Worm (Caenorhabditis elegans) whole organism, midembryonic: ENCODE measurements around the gene R09H10.1.

Experiments
- cog-1 ChIP-seq: sonication (generic microtip); optimal IDR thresholded peaks from 2 replicates; lab custom pipeline; 2016; ENCODE audit warnings: missing genetic modification characterization, missing compliant biosample characterization
- flt-1 ChIP-seq: fragments of 200-800 bp; sonication (Bioruptor generic); IDR thresholded peaks from 2 replicates; pipeline ENCODE4 v1.3.6; 2022; ENCODE audit warnings: missing genetic modification characterization, missing compliant biosample characterization
- klf-2 ChIP-seq: fragments of 200-800 bp; sonication (Bioruptor generic); conservative IDR thresholded peaks from 2 replicates; pipeline ENCODE4 v1.3.6; 2022; ENCODE audit warnings: missing genetic modification reagents, missing genetic modification characterization, missing compliant biosample characterization
- ref-1 ChIP-seq: fragments of 200-800 bp; sonication (Bioruptor generic); conservative IDR thresholded peaks from 2 replicates; pipeline ENCODE4 v1.3.6; 2022; ENCODE audit warnings: missing genetic modification reagents, missing genetic modification characterization, missing compliant biosample characterization
- tab-1 ChIP-seq: fragments of 200-800 bp; sonication (Bioruptor generic); IDR thresholded peaks from 2 replicates; pipeline ENCODE4 v1.3.6; 2022; ENCODE audit warnings: missing genetic modification characterization, missing compliant biosample characterization

- no peak for TF ChIP-seq ref-1 (GFP tag; lab: Robert Waterston, UW)
- no peak for TF ChIP-seq klf-2 (GFP tag; lab: Robert Waterston, UW)
- no peak for TF ChIP-seq cog-1 (tag; lab: Kevin White, UChicago)
- TF ChIP-seq flt-1 (GFP tag; lab: Robert Waterston, UW), result no peak
- no peak for TF ChIP-seq tab-1 (GFP tag; lab: Robert Waterston, UW)
These were observed 8.2 kb downstream of the R09H10.1 start, which contains the start of gene R09H10.6 for ce11 chrIV:10608275-10608674.
